Worm (Caenorhabditis elegans) whole organism, mixed stage, embryonic: ENCODE data around the gene C10C5.4.

Experiments
- M03D4.4 ChIP-seq: sonication (generic microtip); optimal IDR thresholded peaks from 2 replicates; lab custom pipeline; 2017; ENCODE audit warnings: mild to moderate bottlenecking, missing genetic modification characterization, missing compliant biosample characterization
- blmp-1 ChIP-seq: fragments of 150-350 bp; optimal IDR thresholded peaks from 2 replicates; lab custom pipeline; 2014; ENCODE audit warnings: missing biosample characterization, missing genetic modification characterization
- ceh-39 ChIP-seq: fragments of 150-350 bp; optimal IDR thresholded peaks from 2 replicates; lab custom pipeline; 2014; ENCODE audit warnings: missing biosample characterization, missing genetic modification characterization
- ceh-83 ChIP-seq: fragments of 200-800 bp; sonication (Bioruptor generic); optimal IDR thresholded peaks from 2 replicates; lab custom pipeline; 2018; ENCODE audit warnings: mild to moderate bottlenecking, missing genetic modification characterization, missing compliant biosample characterization
- ces-1 ChIP-seq: fragments of 150-350 bp; optimal IDR thresholded peaks from 2 replicates; lab custom pipeline; 2014; ENCODE audit warnings: missing biosample characterization, missing genetic modification reagents, missing genetic modification characterization
- cnd-1 ChIP-seq: fragments of 200-800 bp; sonication (Bioruptor generic); optimal IDR thresholded peaks from 2 replicates; lab custom pipeline; 2018; ENCODE audit warnings: mild to moderate bottlenecking, missing genetic modification characterization, missing compliant biosample characterization
- drap-1 ChIP-seq: fragments of 200-800 bp; sonication (Bioruptor generic); optimal IDR thresholded peaks from 3 replicates; lab custom pipeline; 2018; ENCODE audit warnings: mild to moderate bottlenecking, missing genetic modification characterization, missing compliant biosample characterization
- flh-1 ChIP-seq: fragments of 200-800 bp; sonication (Bioruptor generic); optimal IDR thresholded peaks from 2 replicates; lab custom pipeline; 2018; ENCODE audit warnings: mild to moderate bottlenecking, missing genetic modification characterization, moderate library complexity, missing compliant biosample characterization
- hlh-1 ChIP-seq: fragments of 150-350 bp; optimal IDR thresholded peaks from 2 replicates; lab custom pipeline; 2014; ENCODE audit warnings: missing biosample characterization, missing genetic modification reagents, missing genetic modification characterization
- lin-13 ChIP-seq: fragments of 150-350 bp; optimal IDR thresholded peaks from 2 replicates; lab custom pipeline; 2014; ENCODE audit warnings: missing biosample characterization, missing genetic modification characterization
- lin-32 ChIP-seq: fragments of 200-800 bp; sonication (Bioruptor generic); optimal IDR thresholded peaks from 2 replicates; lab custom pipeline; 2018; ENCODE audit warnings: mild to moderate bottlenecking, missing genetic modification characterization, missing compliant biosample characterization
- mab-5 ChIP-seq: fragments of 150-350 bp; optimal IDR thresholded peaks from 2 replicates; lab custom pipeline; 2014; ENCODE audit warnings: missing biosample characterization, missing genetic modification characterization
- mep-1 ChIP-seq: fragments of 150-350 bp; optimal IDR thresholded peaks from 2 replicates; lab custom pipeline; 2017; ENCODE audit warnings: missing biosample characterization, missing genetic modification reagents, missing genetic modification characterization, inconsistent platforms
- mls-2 ChIP-seq: sonication (generic microtip); optimal IDR thresholded peaks from 2 replicates; lab custom pipeline; 2016; ENCODE audit warnings: mild to moderate bottlenecking, missing genetic modification characterization, moderate library complexity, missing compliant biosample characterization
- nhr-2 ChIP-seq: fragments of 150-350 bp; optimal IDR thresholded peaks from 2 replicates; lab custom pipeline; 2014; ENCODE audit warnings: missing biosample characterization, missing genetic modification characterization
- nhr-28 ChIP-seq: fragments of 150-350 bp; optimal IDR thresholded peaks from 2 replicates; lab custom pipeline; 2014; ENCODE audit warnings: missing biosample characterization, missing genetic modification characterization
- nhr-76 ChIP-seq: sonication (generic microtip); optimal IDR thresholded peaks from 2 replicates; lab custom pipeline; 2017; ENCODE audit warnings: missing biosample characterization, missing genetic modification characterization
- sem-2 ChIP-seq: fragments of 200-800 bp; sonication (Bioruptor generic); optimal IDR thresholded peaks from 2 replicates; lab custom pipeline; 2018; ENCODE audit warnings: mild to moderate bottlenecking, missing genetic modification characterization, missing compliant biosample characterization
- snpc-4 ChIP-seq: fragments of 150-350 bp; optimal IDR thresholded peaks from 2 replicates; lab custom pipeline; 2014; ENCODE audit warnings: missing biosample characterization, missing genetic modification characterization
- tbx-8 ChIP-seq: fragments of 200-800 bp; sonication (Bioruptor generic); optimal IDR thresholded peaks from 2 replicates; lab custom pipeline; 2018; ENCODE audit warnings: mild to moderate bottlenecking, missing genetic modification characterization, moderate library complexity, missing compliant biosample characterization
- unc-120 ChIP-seq: sonication (generic microtip); optimal IDR thresholded peaks from 2 replicates; lab custom pipeline; 2017; ENCODE audit warnings: missing genetic modification characterization, missing compliant biosample characterization; ENCODE audit not compliant: poor library complexity, severe bottlenecking
- unc-39 ChIP-seq: fragments of 150-350 bp; optimal IDR thresholded peaks from 2 replicates; lab custom pipeline; 2014; ENCODE audit warnings: missing biosample characterization, missing genetic modification characterization
- unc-62 ChIP-seq: fragments of 150-350 bp; optimal IDR thresholded peaks from 2 replicates; lab custom pipeline; 2014; ENCODE audit warnings: missing biosample characterization, missing genetic modification reagents, missing genetic modification characterization
- ztf-11 ChIP-seq: fragments of 150-350 bp; optimal IDR thresholded peaks from 2 replicates; lab custom pipeline; 2014; ENCODE audit warnings: missing biosample characterization, missing genetic modification characterization

C10C5.4 gene

DNA sequence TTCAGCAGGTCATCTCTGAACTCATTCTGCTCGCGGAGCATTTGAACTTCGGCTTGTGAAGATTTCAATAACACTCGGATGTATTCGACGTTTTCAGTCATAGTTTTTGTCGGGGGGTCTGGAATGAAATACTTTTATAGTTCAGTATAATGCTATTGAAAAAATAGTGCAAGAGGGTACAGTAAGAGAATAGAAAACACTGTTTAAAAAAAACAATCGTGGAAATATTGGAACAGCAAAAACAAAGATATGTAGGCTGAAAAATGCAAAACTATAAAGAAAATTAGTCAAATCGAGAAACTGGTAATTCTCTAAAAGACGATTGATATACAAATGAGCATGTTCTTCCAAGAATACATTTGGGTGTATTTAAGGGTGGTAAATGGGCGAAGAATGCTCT, 29.7 kb downstream of the C10C5.4 start, which contains the start of gene F56D5.5:
Gene F56D5.5, minus strand, starts transcription at position 101 of the 400 bp plus-strand sequence.
- TF ChIP-seq mab-5 (no peak), mep-1 (tag; lab: Kevin White, UChicago) (no peak), sem-2 (GFP tag; lab: Kevin White, UChicago) (no peak), hlh-1 (tag; lab: Kevin White, UChicago) (no peak), lin-32 (GFP tag; lab: Kevin White, UChicago) (no peak), nhr-2 (no peak)

DNA sequence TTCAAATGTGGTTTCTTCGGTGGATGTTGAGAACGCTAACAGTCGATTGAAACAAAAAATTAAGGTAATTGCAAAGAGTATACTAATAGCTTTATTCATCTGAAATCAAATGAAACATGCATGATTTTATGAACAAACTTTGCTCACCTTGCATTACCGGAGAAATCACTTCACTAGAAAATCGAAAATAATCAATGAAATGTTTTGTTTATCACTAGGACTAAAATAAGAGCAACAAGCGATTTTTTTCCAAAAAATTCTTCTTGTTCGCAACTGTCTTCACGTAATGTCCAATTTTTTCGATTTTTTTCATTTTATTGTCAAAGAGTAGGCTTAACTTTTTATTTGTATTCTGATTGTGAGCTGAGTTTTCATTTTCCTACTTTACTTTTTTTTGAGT, 44.1 kb downstream of the C10C5.4 start, which contains the start of gene F56D5.9:
Gene F56D5.9, minus strand, starts transcription at position 101 of the 400 bp plus-strand sequence.
- no peak for TF ChIP-seq M03D4.4 (tag; lab: Kevin White, UChicago)
- TF ChIP-seq mep-1 (tag; lab: Kevin White, UChicago), result no peak
- TF ChIP-seq unc-62 (GFP tag; lab: Kevin White, UChicago), result no peak
- no peak for TF ChIP-seq ztf-11 (tag; lab: Kevin White, UChicago)
- TF ChIP-seq flh-1 (GFP tag; lab: Kevin White, UChicago), result no peak
- no peak for TF ChIP-seq hlh-1 (tag; lab: Kevin White, UChicago)
- TF ChIP-seq lin-32 (GFP tag; lab: Kevin White, UChicago), result no peak
- TF ChIP-seq blmp-1 (tag; lab: Kevin White, UChicago), result no peak
- no peak for TF ChIP-seq snpc-4 (tag; lab: Kevin White, UChicago)
- no peak for TF ChIP-seq nhr-76 (tag; lab: Kevin White, UChicago)
- TF ChIP-seq ceh-83 (GFP tag; lab: Kevin White, UChicago), result no peak
- TF ChIP-seq ceh-39 (tag; lab: Kevin White, UChicago), result no peak
- TF ChIP-seq mls-2, result no peak
- no peak for TF ChIP-seq drap-1 (GFP tag; lab: Kevin White, UChicago)
- TF ChIP-seq lin-13, result no peak
- no peak for TF ChIP-seq unc-120
- no peak for TF ChIP-seq tbx-8 (GFP tag; lab: Kevin White, UChicago)

- TF ChIP-seq flh-1 (GFP tag; lab: Kevin White, UChicago) (no peak), snpc-4 (tag; lab: Kevin White, UChicago) (no peak), M03D4.4 (tag; lab: Kevin White, UChicago) (no peak), sem-2 (GFP tag; lab: Kevin White, UChicago) (no peak), lin-32 (GFP tag; lab: Kevin White, UChicago) (no peak), ces-1 (GFP tag; lab: Kevin White, UChicago) (no peak), mep-1 (tag; lab: Kevin White, UChicago) (no peak), cnd-1 (tag; lab: Kevin White, UChicago) (no peak), ceh-83 (GFP tag; lab: Kevin White, UChicago) (no peak), nhr-28 (no peak), ztf-11 (tag; lab: Kevin White, UChicago) (no peak), nhr-2 (no peak), unc-39 (tag; lab: Kevin White, UChicago) (no peak)
Observed at ce11 chrIV:9423095-9423494, 44.7 kb downstream of the C10C5.4 start, which contains the start of gene srxa-2. Gene srxa-2 (plus strand): TSS chrIV:9423395.

ce11 chrIV:9427959-9428358, 49.6 kb downstream of the C10C5.4 start, which contains the start of gene F59B8.1:
Gene F59B8.1 (plus strand): TSS chrIV:9428259.
- TF ChIP-seq sem-2 (GFP tag; lab: Kevin White, UChicago), result no peak
- no peak for TF ChIP-seq cnd-1 (tag; lab: Kevin White, UChicago)
- TF ChIP-seq, all 35 proteins: peak for 0
